Worm (Caenorhabditis elegans) whole organism, L2 larva: Measurements from ENCODE around the gene sre-37.
A peak's percentile ranks its signal among the peaks of the same experiment; 100 is the strongest.

ENCODE experiments used
- C34F6.9 ChIP-seq: fragments of 150-350 bp; optimal IDR thresholded peaks from 2 replicates; lab custom pipeline; 2014; ENCODE audit warnings: missing biosample characterization, missing genetic modification characterization
- Y55F3AM.14 ChIP-seq: fragments of 200-800 bp; sonication (Bioruptor generic); optimal IDR thresholded peaks from 2 replicates; lab custom pipeline; 2018; ENCODE audit warnings: mild to moderate bottlenecking, missing genetic modification characterization, missing compliant biosample characterization
- ZK546.5 ChIP-seq: sonication (generic microtip); optimal IDR thresholded peaks from 2 replicates; lab custom pipeline; 2017; ENCODE audit warnings: missing biosample characterization, missing genetic modification characterization
- alr-1 ChIP-seq: fragments of 150-350 bp; optimal IDR thresholded peaks from 2 replicates; lab custom pipeline; 2014; ENCODE audit warnings: missing biosample characterization, missing genetic modification characterization
- aly-2 ChIP-seq: fragments of 150-350 bp; optimal IDR thresholded peaks from 2 replicates; lab custom pipeline; 2014; ENCODE audit warnings: missing biosample characterization, missing genetic modification characterization
- ama-1 ChIP-seq: fragments of 150-350 bp; optimal IDR thresholded peaks from 2 replicates; lab custom pipeline; 2018; ENCODE audit warnings: inconsistent platforms
- blmp-1 ChIP-seq: sonication (generic microtip); optimal IDR thresholded peaks from 2 replicates; lab custom pipeline; 2017; ENCODE audit warnings: missing genetic modification characterization, mild to moderate bottlenecking, missing compliant biosample characterization, antibody characterized with exemption, moderate library complexity; ENCODE audit not compliant: insufficient read depth
- ceh-82 ChIP-seq: fragments of 150-350 bp; optimal IDR thresholded peaks from 2 replicates; lab custom pipeline; 2014; ENCODE audit warnings: missing biosample characterization, missing genetic modification characterization
- dmd-4 ChIP-seq: sonication (generic microtip); optimal IDR thresholded peaks from 2 replicates; lab custom pipeline; 2017; ENCODE audit warnings: missing biosample characterization, missing genetic modification characterization
- egl-27 ChIP-seq: sonication (generic microtip); optimal IDR thresholded peaks from 3 replicates; lab custom pipeline; 2017; ENCODE audit warnings: missing biosample characterization, missing genetic modification reagents, missing genetic modification characterization
- elt-1 ChIP-seq: fragments of 150-350 bp; optimal IDR thresholded peaks from 2 replicates; lab custom pipeline; 2014; ENCODE audit warnings: missing biosample characterization, missing genetic modification characterization
- fos-1 ChIP-seq: fragments of 150-350 bp; optimal IDR thresholded peaks from 2 replicates; lab custom pipeline; 2014; ENCODE audit warnings: missing biosample characterization, missing genetic modification characterization
- lin-11 ChIP-seq: fragments of 150-350 bp; sonication (generic microtip); optimal IDR thresholded peaks from 2 replicates; lab custom pipeline; 2014; ENCODE audit warnings: missing biosample characterization, missing genetic modification characterization, inconsistent platforms, mixed read lengths
- lin-13 ChIP-seq: fragments of 150-350 bp; optimal IDR thresholded peaks from 2 replicates; lab custom pipeline; 2014; ENCODE audit warnings: missing biosample characterization, missing genetic modification reagents, missing genetic modification characterization
- lsy-2 ChIP-seq, 2 experiments: fragments of 150-350 bp in 1 of 2; sonication (generic microtip) in 1 of 2; optimal IDR thresholded peaks; 2 replicates each; lab custom pipeline; 2014 to 2017; ENCODE audit warnings: missing biosample characterization in 2 of 2, missing genetic modification characterization in 2 of 2
- mbf-1 ChIP-seq: sonication (generic microtip); optimal IDR thresholded peaks from 2 replicates; lab custom pipeline; 2017; ENCODE audit warnings: missing biosample characterization, missing genetic modification characterization
- mdl-1 ChIP-seq, 2 experiments: fragments of 150-350 bp in 1 of 2; sonication (generic microtip) in 1 of 2; optimal IDR thresholded peaks; 2 replicates each; lab custom pipeline; 2017; ENCODE audit warnings: missing biosample characterization in 2 of 2, missing genetic modification characterization in 2 of 2
- nhr-10 ChIP-seq: sonication (generic microtip); optimal IDR thresholded peaks from 2 replicates; lab custom pipeline; 2017; ENCODE audit warnings: missing biosample characterization, missing genetic modification characterization
- nhr-12 ChIP-seq: fragments of 150-350 bp; optimal IDR thresholded peaks from 2 replicates; lab custom pipeline; 2014; ENCODE audit warnings: missing biosample characterization, missing genetic modification characterization
- nhr-129 ChIP-seq: fragments of 150-350 bp; optimal IDR thresholded peaks from 2 replicates; lab custom pipeline; 2014; ENCODE audit warnings: missing biosample characterization, missing genetic modification characterization
- nhr-21 ChIP-seq: fragments of 150-350 bp; optimal IDR thresholded peaks from 2 replicates; lab custom pipeline; 2014; ENCODE audit warnings: missing biosample characterization, missing genetic modification characterization
- nhr-237 ChIP-seq: fragments of 150-350 bp; optimal IDR thresholded peaks from 2 replicates; lab custom pipeline; 2014; ENCODE audit warnings: missing biosample characterization, missing genetic modification characterization
- nhr-25 ChIP-seq: fragments of 150-350 bp; sonication (generic microtip); optimal IDR thresholded peaks from 3 replicates; lab custom pipeline; 2014; ENCODE audit warnings: missing biosample characterization, missing genetic modification characterization
- nhr-77 ChIP-seq: fragments of 150-350 bp; optimal IDR thresholded peaks from 2 replicates; lab custom pipeline; 2014; ENCODE audit warnings: missing biosample characterization, missing genetic modification characterization
- sem-4 ChIP-seq: fragments of 150-350 bp; optimal IDR thresholded peaks from 2 replicates; lab custom pipeline; 2014; ENCODE audit warnings: missing biosample characterization, missing genetic modification reagents, missing genetic modification characterization
- skn-1 ChIP-seq: sonication (generic microtip); optimal IDR thresholded peaks from 2 replicates; lab custom pipeline; 2017; ENCODE audit warnings: missing biosample characterization, missing genetic modification characterization
- sma-3 ChIP-seq: sonication (generic microtip); optimal IDR thresholded peaks from 2 replicates; lab custom pipeline; 2016; ENCODE audit warnings: missing genetic modification reagents, missing genetic modification characterization, missing compliant biosample characterization
- sma-9 ChIP-seq, 2 experiments: fragments of 150-350 bp in 1 of 2; sonication (generic microtip) in 1 of 2; optimal IDR thresholded peaks; 2 replicates each; lab custom pipeline; 2014 to 2016; ENCODE audit warnings: missing genetic modification characterization in 2 of 2, mild to moderate bottlenecking in 1 of 2, missing biosample characterization in 1 of 2, missing compliant biosample characterization in 1 of 2, missing genetic modification reagents in 1 of 2, moderate library complexity in 1 of 2
- snpc-4 ChIP-seq: fragments of 150-350 bp; optimal IDR thresholded peaks from 2 replicates; lab custom pipeline; 2014; ENCODE audit warnings: missing biosample characterization, missing genetic modification characterization
- unc-55 ChIP-seq: fragments of 150-350 bp; sonication (generic microtip); optimal IDR thresholded peaks from 3 replicates; lab custom pipeline; 2014; ENCODE audit warnings: missing biosample characterization, missing genetic modification reagents, missing genetic modification characterization
- unc-62 ChIP-seq: fragments of 150-350 bp; optimal IDR thresholded peaks from 2 replicates; lab custom pipeline; 2014; ENCODE audit warnings: missing biosample characterization, missing genetic modification reagents, missing genetic modification characterization
- zag-1 ChIP-seq: fragments of 150-350 bp; optimal IDR thresholded peaks from 2 replicates; lab custom pipeline; 2014; ENCODE audit warnings: missing biosample characterization, missing genetic modification characterization
- ztf-1 ChIP-seq: fragments of 200-800 bp; sonication (Bioruptor generic); conservative IDR thresholded peaks from 2 replicates; pipeline ENCODE4 v1.3.6; 2022; ENCODE audit warnings: missing genetic modification characterization, missing compliant biosample characterization
- ztf-11 ChIP-seq: sonication (generic microtip); optimal IDR thresholded peaks from 2 replicates; lab custom pipeline; 2017; ENCODE audit warnings: missing biosample characterization, missing genetic modification characterization
- ztf-4 ChIP-seq: fragments of 150-350 bp; optimal IDR thresholded peaks from 2 replicates; lab custom pipeline; 2014; ENCODE audit warnings: missing biosample characterization, missing genetic modification characterization

sre-37 gene

ce11 chrII:12494556-12495131 is 29.0 kb downstream of the sre-37 start, which contains the start of gene col-85 (continued):
- TF ChIP-seq ztf-4 (no peak), aly-2 (tag; lab: Kevin White, UChicago) (no peak), lin-11 (tag; lab: Kevin White, UChicago) (peak; percentile 69), Y55F3AM.14 (peak; percentile 54)
- TF ChIP-seq, all 48 proteins: peak for 18

DNA sequence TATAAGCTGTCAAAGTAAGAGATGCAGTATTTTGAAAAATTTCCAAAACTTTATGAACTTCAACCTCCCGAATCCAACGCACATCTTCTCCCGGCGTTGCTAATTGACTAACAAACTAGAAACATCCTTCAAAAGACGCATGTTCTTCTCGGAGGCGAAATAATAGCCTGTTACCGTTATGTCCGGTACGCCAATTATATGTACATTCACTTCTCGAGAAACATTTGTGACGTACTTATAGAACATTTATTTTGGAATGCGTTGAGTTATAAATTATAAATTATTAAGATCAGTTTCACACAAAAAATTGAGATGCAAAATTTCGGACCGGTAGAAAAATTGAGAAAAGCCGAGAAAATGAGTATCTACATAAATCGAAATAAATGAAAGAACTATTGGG is 31.3 kb downstream of the sre-37 start, which contains the start of gene T21B4.3:
T21B4.3 (minus strand) TSS at position 101 of the 400 bp plus-strand sequence.
- TF ChIP-seq unc-62 (GFP tag; lab: Kevin White, UChicago) (no peak), aly-2 (tag; lab: Kevin White, UChicago) (no peak), nhr-25 (no peak), ztf-11 (tag; lab: Kevin White, UChicago) (no peak), nhr-21 (tag; lab: Kevin White, UChicago) (no peak), lin-13 (GFP tag; lab: Kevin White, UChicago) (no peak), snpc-4 (no peak), sem-4 (tag; lab: Kevin White, UChicago) (no peak)

- TF ChIP-seq skn-1 (tag; lab: Kevin White, UChicago), result no peak
- no peak for TF ChIP-seq sem-4 (tag; lab: Kevin White, UChicago)
- TF ChIP-seq ZK546.5 (tag; lab: Kevin White, UChicago), result no peak
- TF ChIP-seq C34F6.9 (tag; lab: Kevin White, UChicago), result no peak
- no peak for TF ChIP-seq nhr-12
- no peak for TF ChIP-seq lsy-2 (tag; optimal IDR thresholded peaks at IDR 0.05; lab: Kevin White, UChicago)
- no peak for TF ChIP-seq alr-1 (tag; lab: Kevin White, UChicago)
- TF ChIP-seq ama-1 (lab: Kevin White, UChicago), result no peak
These were observed 34.3 kb downstream of the sre-37 start for ce11 chrII:12499969-12500368.

DNA sequence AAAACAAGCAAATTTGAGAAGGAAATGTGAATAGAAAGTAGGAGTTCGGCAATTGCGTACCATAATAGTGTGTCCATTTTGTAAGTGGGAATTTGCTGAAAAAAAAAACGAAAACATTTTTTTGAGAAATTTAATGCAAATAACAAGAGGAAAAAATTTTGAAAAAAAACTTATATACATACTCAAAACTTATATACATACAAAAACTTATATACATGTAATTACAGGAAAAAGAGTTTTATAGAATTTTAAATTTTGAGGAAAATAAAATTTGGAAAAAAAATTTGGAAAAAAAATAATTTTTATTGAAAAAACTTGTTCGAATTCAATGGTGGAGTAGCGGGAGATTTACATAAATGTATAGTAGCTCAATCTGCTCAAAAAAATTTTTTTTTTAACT is 37.1 kb downstream of the sre-37 start, which contains the start of gene ador-1:
ador-1 (minus strand) TSS at position 101 of the 400 bp plus-strand sequence.
- no peak for TF ChIP-seq ztf-4
- TF ChIP-seq alr-1 (tag; lab: Kevin White, UChicago), result no peak
- no peak for TF ChIP-seq ama-1 (lab: Kevin White, UChicago)
- TF ChIP-seq dmd-4, result no peak
- no peak for TF ChIP-seq fos-1 (tag; lab: Kevin White, UChicago)
- TF ChIP-seq mbf-1 (tag; lab: Kevin White, UChicago), result no peak
- TF ChIP-seq nhr-77, result no peak
- TF ChIP-seq sma-9 (GFP tag; optimal IDR thresholded peaks at IDR 0.05; lab: Kevin White, UChicago), result no peak
- no peak for TF ChIP-seq sma-9 (tag; optimal IDR thresholded peaks at IDR 0.05; lab: Kevin White, UChicago)
- no peak for TF ChIP-seq nhr-129
- TF ChIP-seq sma-3 (GFP tag; lab: Kevin White, UChicago), result no peak
- no peak for TF ChIP-seq blmp-1 (tag; lab: Kevin White, UChicago)
- TF ChIP-seq egl-27 (tag; lab: Kevin White, UChicago), result no peak
- TF ChIP-seq zag-1 (tag; lab: Kevin White, UChicago), result no peak
- TF ChIP-seq unc-62 (GFP tag; lab: Kevin White, UChicago), result no peak
- TF ChIP-seq aly-2 (tag; lab: Kevin White, UChicago), result no peak
- TF ChIP-seq lsy-2 (tag; optimal IDR thresholded peaks at IDR 0.05; lab: Kevin White, UChicago), result no peak

- TF ChIP-seq zag-1 (tag; lab: Kevin White, UChicago), result no peak
- no peak for TF ChIP-seq nhr-237 (tag; lab: Kevin White, UChicago)
- TF ChIP-seq elt-1 (tag; lab: Kevin White, UChicago), result no peak
- no peak for TF ChIP-seq mdl-1 (tag; optimal IDR thresholded peaks at IDR 0.05; lab: Kevin White, UChicago)
- no peak for TF ChIP-seq ceh-82 (tag; lab: Kevin White, UChicago)
- no peak for TF ChIP-seq unc-55 (GFP tag; lab: Kevin White, UChicago)
- no peak for TF ChIP-seq aly-2 (tag; lab: Kevin White, UChicago)
- no peak for TF ChIP-seq ztf-1
- TF ChIP-seq sma-9 (GFP tag; optimal IDR thresholded peaks at IDR 0.05; lab: Kevin White, UChicago), result no peak
- TF ChIP-seq sma-9 (tag; optimal IDR thresholded peaks at IDR 0.05; lab: Kevin White, UChicago), result no peak
- no peak for TF ChIP-seq nhr-10 (tag; lab: Kevin White, UChicago)
- no peak for TF ChIP-seq ama-1 (lab: Kevin White, UChicago)
- TF ChIP-seq, all 48 proteins: peak for 0
These were observed 40.9 kb downstream of the sre-37 start for ce11 chrII:12506511-12506910.
